Worm (Caenorhabditis elegans): ENCODE measurements around the gene lro-1.

The lro-1 gene

ce11 chrX:6251947-6252617, 19.8 kb upstream of the lro-1 start (continued):
- TF ChIP-seq ceh-48 (tag; optimal IDR thresholded peaks at IDR 0.05) (no peak), ceh-22 (tag; optimal IDR thresholded peaks at IDR 0.05) (no peak), sdc-2 (tag; optimal IDR thresholded peaks at IDR 0.05) (no peak), che-1 (tag; optimal IDR thresholded peaks at IDR 0.05) (no peak), pha-2 (tag; optimal IDR thresholded peaks at IDR 0.05) (no peak), hlh-15 (tag; optimal IDR thresholded peaks at IDR 0.05) (no peak), sox-4 (tag; optimal IDR thresholded peaks at IDR 0.05) (no peak), npax-4 (tag; optimal IDR thresholded peaks at IDR 0.05) (no peak), pha-4 (tag; optimal IDR thresholded peaks at IDR 0.05) (no peak), nhr-232 (tag; optimal IDR thresholded peaks at IDR 0.05) (no peak), ceh-2 (tag; optimal IDR thresholded peaks at IDR 0.05) (peak; percentile 37), fkh-6 (tag; optimal IDR thresholded peaks at IDR 0.05) (peak; percentile 32), K02D7.2 (tag; optimal IDR thresholded peaks at IDR 0.05) (no peak), pax-1 (tag; optimal IDR thresholded peaks at IDR 0.05) (no peak), hlh-6 (tag; optimal IDR thresholded peaks at IDR 0.05) (no peak), ceh-19 (GFP tag; optimal IDR thresholded peaks at IDR 0.05) (no peak), ceh-45 (GFP tag; IDR thresholded peaks at IDR 0.05) (no peak), hlh-30 (tag; optimal IDR thresholded peaks at IDR 0.05; ENCODE audit: insufficient read depth) (no peak), ets-4 (tag; optimal IDR thresholded peaks at IDR 0.05) (no peak), tbx-7 (tag; optimal IDR thresholded peaks at IDR 0.05) (no peak), unc-55 (GFP tag; optimal IDR thresholded peaks at IDR 0.05) (no peak), Y22D7AL.16 (tag; optimal IDR thresholded peaks at IDR 0.05) (no peak), ceh-34 (tag; optimal IDR thresholded peaks at IDR 0.05) (peak; percentile 9), C08G9.2 (tag; optimal IDR thresholded peaks at IDR 0.05) (no peak), ahr-1 (tag; optimal IDR thresholded peaks at IDR 0.05) (no peak), ceh-14 (tag; optimal IDR thresholded peaks at IDR 0.05) (no peak), ceh-9 (tag; optimal IDR thresholded peaks at IDR 0.05) (no peak)

DNA sequence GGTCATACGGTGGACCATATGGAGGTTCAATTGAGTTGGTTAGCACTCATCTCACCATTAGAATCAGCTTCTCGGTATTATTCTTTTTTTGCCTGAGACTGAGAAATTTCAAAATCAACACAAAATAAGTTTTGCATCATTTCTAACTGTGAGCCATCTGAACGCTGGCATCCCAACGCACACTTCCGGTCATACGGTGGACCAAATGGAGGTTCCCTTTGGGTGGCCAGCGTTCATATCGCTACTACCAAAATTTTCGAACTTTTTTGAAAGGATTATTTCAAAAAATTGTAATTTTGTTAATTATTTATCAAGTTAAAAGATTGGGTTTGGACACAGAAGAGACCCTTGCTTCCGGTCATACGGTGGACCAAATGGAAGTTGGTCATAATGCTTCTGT, 19.1 kb upstream of the lro-1 start:
- TF ChIP-seq unc-42 (tag; optimal IDR thresholded peaks at IDR 0.05), result no peak
- TF ChIP-seq ets-4 (tag; optimal IDR thresholded peaks at IDR 0.05), result no peak
- TF ChIP-seq pros-1 (tag; optimal IDR thresholded peaks at IDR 0.05), result no peak
- no peak for TF ChIP-seq madf-2 (tag; optimal IDR thresholded peaks at IDR 0.05)
- TF ChIP-seq ceh-9 (tag; optimal IDR thresholded peaks at IDR 0.05), result no peak
- no peak for TF ChIP-seq unc-55 (GFP tag; optimal IDR thresholded peaks at IDR 0.05)
- no peak for TF ChIP-seq pag-3 (tag; optimal IDR thresholded peaks at IDR 0.05; ENCODE audit: borderline replicate concordance)
- TF ChIP-seq hlh-30 (tag; optimal IDR thresholded peaks at IDR 0.05; ENCODE audit: insufficient read depth), result no peak
- no peak for TF ChIP-seq hlh-13 (GFP tag; optimal IDR thresholded peaks at IDR 0.05)

ce11 chrX:6253160-6253559, 18.7 kb upstream of the lro-1 start:
- TF ChIP-seq ceh-24 (tag; optimal IDR thresholded peaks at IDR 0.05), result no peak
- no peak for TF ChIP-seq sox-2 (GFP tag; IDR thresholded peaks at IDR 0.05)
- no peak for TF ChIP-seq ceh-31 (tag; optimal IDR thresholded peaks at IDR 0.05)
- no peak for TF ChIP-seq unc-3 (GFP tag; conservative IDR thresholded peaks at IDR 0.05)
- no peak for TF ChIP-seq unc-3 (tag; optimal IDR thresholded peaks at IDR 0.05)

DNA sequence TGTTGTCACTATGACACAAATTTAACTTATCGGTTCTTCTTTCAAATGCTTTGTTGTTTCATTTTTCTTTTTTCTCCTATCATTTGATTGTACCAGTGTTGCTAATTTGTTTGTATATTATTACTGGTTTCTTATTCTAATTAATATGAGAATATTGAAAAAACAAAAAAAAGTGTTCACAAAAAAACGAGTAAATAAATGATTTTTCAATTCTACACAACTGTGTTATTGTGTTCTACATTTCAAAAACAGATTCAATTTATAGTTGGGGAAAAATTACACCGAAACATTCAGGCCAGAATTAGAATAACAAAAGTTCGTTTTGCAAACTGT, 18.4 kb upstream of the lro-1 start:
- no peak for TF ChIP-seq madf-2 (tag; optimal IDR thresholded peaks at IDR 0.05)
